Fruit fly (Drosophila melanogaster) whole organism, embryonic: ENCODE data around the gene Muc14A.

Experiments
- BEAF-32 ChIP-seq: fragments of 200-800 bp; sonication (Bioruptor generic); optimal IDR thresholded peaks from 3 replicates; lab custom pipeline; 2017; ENCODE audit warnings: missing biosample characterization, missing genetic modification characterization, mild to moderate bottlenecking, moderate library complexity, missing genetic modification reagents
- CG10267 ChIP-seq: fragments of 200-800 bp; sonication (Bioruptor generic); optimal IDR thresholded peaks from 2 replicates; lab custom pipeline; 2018; ENCODE audit warnings: missing biosample characterization, mild to moderate bottlenecking, missing genetic modification characterization, moderate library complexity
- CG11085 ChIP-seq: fragments of 200-800 bp; sonication (Bioruptor generic); IDR thresholded peaks from 2 replicates; pipeline ENCODE4 v1.3.6; 2022; ENCODE audit warnings: missing biosample characterization, missing genetic modification characterization
- CG11398 ChIP-seq: fragments of 200-800 bp; sonication (Bioruptor generic); optimal IDR thresholded peaks from 2 replicates; lab custom pipeline; 2016; ENCODE audit warnings: missing biosample characterization, missing genetic modification characterization
- CG12071 ChIP-seq: fragments of 200-800 bp; sonication (Bioruptor generic); optimal IDR thresholded peaks from 3 replicates; lab custom pipeline; 2018; ENCODE audit warnings: missing biosample characterization, mild to moderate bottlenecking, missing genetic modification characterization
- CG12391 ChIP-seq: fragments of 200-800 bp; sonication (Bioruptor generic); optimal IDR thresholded peaks from 3 replicates; lab custom pipeline; 2018; ENCODE audit warnings: missing biosample characterization, mild to moderate bottlenecking, missing genetic modification characterization, moderate library complexity
- CG12659 ChIP-seq: fragments of 200-800 bp; sonication (Bioruptor generic); optimal IDR thresholded peaks from 3 replicates; lab custom pipeline; 2017; ENCODE audit warnings: mild to moderate bottlenecking, missing biosample characterization, missing genetic modification reagents, missing genetic modification characterization
- CG12769 ChIP-seq: fragments of 200-800 bp; sonication (Bioruptor generic); optimal IDR thresholded peaks from 2 replicates; lab custom pipeline; 2019; ENCODE audit warnings: missing biosample characterization, mild to moderate bottlenecking, missing genetic modification characterization, moderate library complexity
- CG14441 ChIP-seq: fragments of 200-800 bp; sonication (Bioruptor generic); IDR thresholded peaks from 2 replicates; pipeline ENCODE4 v1.3.6; 2022; ENCODE audit warnings: missing biosample characterization, missing genetic modification characterization
- CG15479 ChIP-seq: fragments of 200-800 bp; sonication (Bioruptor generic); optimal IDR thresholded peaks from 3 replicates; lab custom pipeline; 2019; ENCODE audit warnings: missing biosample characterization, mild to moderate bottlenecking, missing genetic modification characterization, moderate library complexity
- CG17359 ChIP-seq: fragments of 200-800 bp; sonication (Bioruptor generic); optimal IDR thresholded peaks from 3 replicates; lab custom pipeline; 2018; ENCODE audit warnings: missing biosample characterization, mild to moderate bottlenecking, missing genetic modification characterization, moderate library complexity
- CG17612 ChIP-seq: fragments of 200-800 bp; sonication (Bioruptor generic); IDR thresholded peaks from 2 replicates; pipeline ENCODE4 v1.3.6; 2022; ENCODE audit warnings: missing biosample characterization, missing genetic modification characterization
- CG2678 ChIP-seq: fragments of 200-800 bp; sonication (Bioruptor generic); optimal IDR thresholded peaks from 3 replicates; lab custom pipeline; 2019; ENCODE audit warnings: missing biosample characterization, mild to moderate bottlenecking, missing genetic modification characterization, moderate library complexity
- CG30403 ChIP-seq: fragments of 200-800 bp; sonication (Bioruptor generic); optimal IDR thresholded peaks from 3 replicates; lab custom pipeline; 2016; ENCODE audit warnings: missing biosample characterization, missing genetic modification characterization
- CG31224 ChIP-seq: fragments of 200-800 bp; sonication (Bioruptor generic); IDR thresholded peaks from 2 replicates; pipeline ENCODE4 v1.3.6; 2022; ENCODE audit warnings: missing biosample characterization, missing genetic modification characterization
- CG31388 ChIP-seq: fragments of 200-800 bp; sonication (Bioruptor generic); optimal IDR thresholded peaks from 2 replicates; lab custom pipeline; 2016; ENCODE audit warnings: missing biosample characterization, missing genetic modification characterization
- CG3995 ChIP-seq: fragments of 200-800 bp; sonication (Bioruptor generic); optimal IDR thresholded peaks from 3 replicates; lab custom pipeline; 2016; ENCODE audit warnings: missing biosample characterization, missing genetic modification characterization
- CG7556 ChIP-seq: fragments of 200-800 bp; sonication (Bioruptor generic); optimal IDR thresholded peaks from 2 replicates; lab custom pipeline; 2017; ENCODE audit warnings: missing biosample characterization, mild to moderate bottlenecking, missing genetic modification characterization
- CG9817 ChIP-seq: fragments of 200-800 bp; sonication (Bioruptor generic); optimal IDR thresholded peaks from 2 replicates; lab custom pipeline; 2018; ENCODE audit warnings: missing biosample characterization, mild to moderate bottlenecking, missing genetic modification characterization, moderate library complexity
- D ChIP-seq, 2 experiments: fragments of 200-800 bp in 1 of 2; fragments of >200 bp in 1 of 2; sonication (Bioruptor generic) in 1 of 2; optimal IDR thresholded peaks; 2 replicates in 1 of 2; 3 replicates in 1 of 2; lab custom pipeline; 2017; ENCODE audit warnings: mild to moderate bottlenecking in 1 of 2, missing biosample characterization in 1 of 2, missing genetic modification characterization in 1 of 2, missing genetic modification reagents in 1 of 2
- Dfd ChIP-seq, 2 experiments: fragments of >200 bp; optimal IDR thresholded peaks; 2 replicates each; lab custom pipeline; 2017; ENCODE audit warnings: missing biosample characterization in 2 of 2, missing genetic modification characterization in 2 of 2
- HLH3B ChIP-seq: fragments of 200-800 bp; sonication (Bioruptor generic); IDR thresholded peaks from 2 replicates; pipeline ENCODE4 v1.3.6; 2022; ENCODE audit warnings: missing biosample characterization, missing genetic modification characterization
- HLH4C ChIP-seq: fragments of 200-800 bp; sonication (Bioruptor generic); IDR thresholded peaks from 3 replicates; pipeline ENCODE4 v1.3.6; 2022; ENCODE audit warnings: missing biosample characterization, missing genetic modification characterization; ENCODE audit not compliant: partially characterized antibody
- HmgD ChIP-seq: fragments of 200-800 bp; sonication (Bioruptor generic); optimal IDR thresholded peaks from 3 replicates; lab custom pipeline; 2016; ENCODE audit warnings: missing biosample characterization, missing genetic modification characterization
- Hmx ChIP-seq: fragments of 200-800 bp; sonication (Bioruptor generic); optimal IDR thresholded peaks from 2 replicates; lab custom pipeline; 2016; ENCODE audit warnings: missing biosample characterization, missing genetic modification characterization
- MBD-R2 ChIP-seq: fragments of 200-800 bp; sonication (Bioruptor generic); IDR thresholded peaks from 2 replicates; pipeline ENCODE4 v1.3.6; 2022; ENCODE audit warnings: missing biosample characterization, missing genetic modification characterization
- Mad ChIP-seq: fragments of 200-800 bp; sonication (Bioruptor generic); optimal IDR thresholded peaks from 2 replicates; lab custom pipeline; 2016; ENCODE audit warnings: missing biosample characterization, missing genetic modification characterization
- ac ChIP-seq: fragments of 200-800 bp; sonication (Bioruptor generic); optimal IDR thresholded peaks from 3 replicates; lab custom pipeline; 2017; ENCODE audit warnings: missing biosample characterization, mild to moderate bottlenecking, missing genetic modification characterization
- ato ChIP-seq: fragments of 200-800 bp; sonication (Bioruptor generic); IDR thresholded peaks from 2 replicates; pipeline ENCODE4 v1.3.6; 2022; ENCODE audit warnings: missing biosample characterization, missing genetic modification characterization; ENCODE audit not compliant: partially characterized antibody
- bab2 ChIP-seq: fragments of 200-800 bp; sonication (Bioruptor generic); optimal IDR thresholded peaks from 2 replicates; lab custom pipeline; 2016; ENCODE audit warnings: missing biosample characterization, missing genetic modification characterization
- btn ChIP-seq: fragments of 200-800 bp; sonication (Bioruptor generic); optimal IDR thresholded peaks from 2 replicates; lab custom pipeline; 2016; ENCODE audit warnings: missing biosample characterization, missing genetic modification characterization
- cad ChIP-seq: fragments of >200 bp; optimal IDR thresholded peaks from 2 replicates; lab custom pipeline; 2017; ENCODE audit warnings: missing biosample characterization, missing genetic modification characterization
- fd102C ChIP-seq: fragments of 200-800 bp; sonication (Bioruptor generic); optimal IDR thresholded peaks from 2 replicates; lab custom pipeline; 2018; ENCODE audit warnings: missing biosample characterization, mild to moderate bottlenecking, missing genetic modification characterization, moderate library complexity
- gcm2 ChIP-seq: fragments of 200-800 bp; sonication (Bioruptor generic); optimal IDR thresholded peaks from 2 replicates; lab custom pipeline; 2016; ENCODE audit warnings: missing biosample characterization, missing genetic modification characterization
- jigr1 ChIP-seq: fragments of 200-800 bp; sonication (Bioruptor generic); IDR thresholded peaks from 3 replicates; pipeline ENCODE4 v1.3.6; 2022; ENCODE audit warnings: missing biosample characterization, missing genetic modification characterization
- knrl ChIP-seq: fragments of 200-800 bp; sonication (Bioruptor generic); IDR thresholded peaks from 3 replicates; pipeline ENCODE4 v1.3.6; 2022; ENCODE audit warnings: missing biosample characterization, missing genetic modification characterization; ENCODE audit not compliant: partially characterized antibody
- lmd ChIP-seq: fragments of 200-800 bp; sonication (Bioruptor generic); IDR thresholded peaks from 2 replicates; pipeline ENCODE4 v1.3.6; 2022; ENCODE audit warnings: missing biosample characterization, missing genetic modification characterization
- luna ChIP-seq: fragments of 200-800 bp; sonication (Bioruptor generic); optimal IDR thresholded peaks from 2 replicates; lab custom pipeline; 2016; ENCODE audit warnings: missing biosample characterization, missing genetic modification characterization
- mam ChIP-seq: fragments of 200-800 bp; sonication (Bioruptor generic); optimal IDR thresholded peaks from 3 replicates; lab custom pipeline; 2016; ENCODE audit warnings: missing biosample characterization, missing genetic modification characterization
- nerfin-1 ChIP-seq: fragments of 200-800 bp; sonication (Bioruptor generic); optimal IDR thresholded peaks from 3 replicates; lab custom pipeline; 2019; ENCODE audit warnings: missing biosample characterization, mild to moderate bottlenecking, missing genetic modification characterization, moderate library complexity
- oc ChIP-seq: fragments of 200-800 bp; sonication (Bioruptor generic); optimal IDR thresholded peaks from 2 replicates; lab custom pipeline; 2018; ENCODE audit warnings: missing biosample characterization, mild to moderate bottlenecking, missing genetic modification characterization, moderate library complexity
- pb ChIP-seq: fragments of 200-800 bp; sonication (Bioruptor generic); optimal IDR thresholded peaks from 3 replicates; lab custom pipeline; 2016; ENCODE audit warnings: missing biosample characterization, missing genetic modification characterization
- salm ChIP-seq: fragments of 200-800 bp; sonication (Bioruptor generic); optimal IDR thresholded peaks from 2 replicates; lab custom pipeline; 2018; ENCODE audit warnings: missing biosample characterization, mild to moderate bottlenecking, missing genetic modification characterization
- sr ChIP-seq: fragments of 200-800 bp; sonication (Bioruptor generic); IDR thresholded peaks from 3 replicates; pipeline ENCODE4 v1.3.6; 2022; ENCODE audit warnings: missing biosample characterization, missing genetic modification characterization
- tll ChIP-seq, 2 experiments: fragments of 200-800 bp in 1 of 2; fragments of >200 bp in 1 of 2; sonication (Bioruptor generic) in 1 of 2; optimal IDR thresholded peaks; 2 replicates each; lab custom pipeline; 2017 to 2019; ENCODE audit warnings: missing biosample characterization in 2 of 2, missing genetic modification characterization in 2 of 2, mild to moderate bottlenecking in 1 of 2, moderate library complexity in 1 of 2
- tna ChIP-seq: fragments of 200-800 bp; sonication (Bioruptor generic); IDR thresholded peaks from 2 replicates; pipeline ENCODE4 v1.3.6; 2022; ENCODE audit warnings: missing biosample characterization, missing genetic modification characterization; ENCODE audit not compliant: partially characterized antibody
- wor ChIP-seq: fragments of 200-800 bp; sonication (Bioruptor generic); IDR thresholded peaks from 2 replicates; pipeline ENCODE4 v1.3.6; 2022; ENCODE audit warnings: missing biosample characterization, missing genetic modification characterization
- zen ChIP-seq: fragments of 200-800 bp; sonication (Bioruptor generic); optimal IDR thresholded peaks from 3 replicates; lab custom pipeline; 2018; ENCODE audit warnings: missing biosample characterization, mild to moderate bottlenecking, missing genetic modification characterization, moderate library complexity
- zen2 ChIP-seq: fragments of 200-800 bp; sonication (Bioruptor generic); IDR thresholded peaks from 3 replicates; pipeline ENCODE4 v1.3.6; 2022; ENCODE audit warnings: missing biosample characterization, missing genetic modification characterization; ENCODE audit not compliant: partially characterized antibody
- zfh2 ChIP-seq: fragments of 200-800 bp; sonication (Bioruptor generic); optimal IDR thresholded peaks from 2 replicates; lab custom pipeline; 2016; ENCODE audit warnings: missing biosample characterization, missing genetic modification characterization

Muc14A gene

dm6 chrX:15986654-15987053, 22.3 kb upstream of the Muc14A start, which contains the start of gene ND-20 (continued):
- TF ChIP-seq zen2 (GFP tag; lab: Robert Waterston, UW): no peak
- peak; percentile 28; the same call in 1 of the 2 replicates for TF ChIP-seq CG14441
- TF ChIP-seq CG15479 (GFP tag; lab: Kevin White, UChicago): no peak
- peak; percentile 64 for TF ChIP-seq zen (tag; lab: Kevin White, UChicago)
- TF ChIP-seq CG12391: peak; percentile 47
- no peak for TF ChIP-seq CG11398 (GFP tag; lab: Kevin White, UChicago)
- no peak for TF ChIP-seq gcm2 (GFP tag; lab: Kevin White, UChicago)
- peak; percentile 65 for TF ChIP-seq CG12659 (GFP tag; lab: Kevin White, UChicago)
- no peak for TF ChIP-seq bab2 (GFP tag; lab: Kevin White, UChicago)
- no peak for TF ChIP-seq lmd
- TF ChIP-seq oc (tag; lab: Kevin White, UChicago): no peak
- no peak for TF ChIP-seq cad
- peak in 1 of 2 experiments; percentile 77 for TF ChIP-seq Dfd (GFP tag; optimal IDR thresholded peaks at IDR 0.05; lab: Kevin White, UChicago)
- no peak for TF ChIP-seq CG2678 (tag; lab: Kevin White, UChicago)
- no peak for TF ChIP-seq CG9817 (tag; lab: Kevin White, UChicago)
- peak; percentile 6 for TF ChIP-seq CG30403 (GFP tag; lab: Kevin White, UChicago)
- no peak for TF ChIP-seq CG31224
- no peak for TF ChIP-seq pb (GFP tag; lab: Kevin White, UChicago)
- TF ChIP-seq HmgD (GFP tag; lab: Kevin White, UChicago): peak; percentile 38
- TF ChIP-seq CG17359 (tag; lab: Kevin White, UChicago): peak; percentile 2
- TF ChIP-seq CG12071 (GFP tag; lab: Kevin White, UChicago): no peak
- TF ChIP-seq zfh2: peak; percentile 47
- no peak for TF ChIP-seq Hmx (GFP tag; lab: Kevin White, UChicago)
- TF ChIP-seq tll (GFP tag; optimal IDR thresholded peaks at IDR 0.05; lab: Kevin White, UChicago): no peak
- no peak for TF ChIP-seq nerfin-1
- peak; percentile 57 for TF ChIP-seq BEAF-32
- TF ChIP-seq tna: no peak
- TF ChIP-seq salm: no peak
- TF ChIP-seq CG11085 (GFP tag; lab: Robert Waterston, UW): no peak
- no peak for TF ChIP-seq jigr1
- peak; percentile 27 for TF ChIP-seq mam
- TF ChIP-seq HLH4C (GFP tag; lab: Robert Waterston, UW): no peak
- no peak for TF ChIP-seq D (optimal IDR thresholded peaks at IDR 0.05; lab: Kevin White, UChicago)
- TF ChIP-seq D (GFP tag; optimal IDR thresholded peaks at IDR 0.05; lab: Kevin White, UChicago): no peak
- no peak for TF ChIP-seq fd102C
- TF ChIP-seq knrl (GFP tag; lab: Robert Waterston, UW): peak; percentile 38; the same call in 1 of the 3 replicates
- TF ChIP-seq wor (GFP tag; lab: Robert Waterston, UW): no peak
- TF ChIP-seq CG17612 (GFP tag; lab: Robert Waterston, UW): no peak
- no peak for TF ChIP-seq luna (GFP tag; lab: Kevin White, UChicago)
- TF ChIP-seq btn: no peak
- TF ChIP-seq HLH3B: no peak
- TF ChIP-seq sr (GFP tag; lab: Robert Waterston, UW): no peak
- TF ChIP-seq CG7556 (GFP tag; lab: Kevin White, UChicago): no peak
- peak; percentile 46 for TF ChIP-seq Mad
- TF ChIP-seq MBD-R2 (GFP tag; lab: Robert Waterston, UW): peak; percentile 59
- peak; percentile 8 for TF ChIP-seq CG3995 (GFP tag; lab: Kevin White, UChicago)
- no peak for TF ChIP-seq CG31388
- TF ChIP-seq CG12769 (tag; lab: Kevin White, UChicago): no peak
- peak; percentile 26 for TF ChIP-seq CG10267 (tag; lab: Kevin White, UChicago)
- TF ChIP-seq ac: no peak
- TF ChIP-seq ato (GFP tag; lab: Robert Waterston, UW): no peak
